Worm (Caenorhabditis elegans) whole organism, L4 larva: ENCODE results near the gene Y102A11A.1.
"Not testable (repeated sequence)": the region's sequence is repeated elsewhere in the genome, so short reads cannot be mapped to it uniquely, and the experiment has no call there.

Experiments used
- F10B5.3 ChIP-seq: sonication (generic microtip); optimal IDR thresholded peaks from 2 replicates; lab custom pipeline; 2016; ENCODE audit warnings: mild to moderate bottlenecking, missing genetic modification characterization, missing compliant biosample characterization
- F26F4.8 ChIP-seq: fragments of 200-800 bp; sonication (Bioruptor generic); conservative IDR thresholded peaks from 2 replicates; pipeline ENCODE4 v1.3.6; 2022; ENCODE audit warnings: missing genetic modification characterization, missing compliant biosample characterization
- T20F7.1 ChIP-seq: fragments of 200-800 bp; sonication (Bioruptor generic); optimal IDR thresholded peaks from 2 replicates; lab custom pipeline; 2018; ENCODE audit warnings: mild to moderate bottlenecking, missing genetic modification characterization, missing compliant biosample characterization
- Y5F2A.4 ChIP-seq: fragments of 200-800 bp; sonication (Bioruptor generic); optimal IDR thresholded peaks from 2 replicates; lab custom pipeline; 2018; ENCODE audit warnings: mild to moderate bottlenecking, missing genetic modification characterization, missing compliant biosample characterization
- aha-1 ChIP-seq: fragments of 150-350 bp; peaks from one replicate; lab custom pipeline; 2014; ENCODE audit warnings: missing biosample characterization, missing genetic modification characterization
- ceh-20 ChIP-seq: fragments of 200-800 bp; sonication (Bioruptor generic); IDR thresholded peaks from 2 replicates; pipeline ENCODE4 v1.3.6; 2022; ENCODE audit warnings: missing genetic modification reagents, missing genetic modification characterization, missing compliant biosample characterization
- ceh-28 ChIP-seq: fragments of 150-350 bp; optimal IDR thresholded peaks from 2 replicates; lab custom pipeline; 2014; ENCODE audit warnings: missing biosample characterization, missing genetic modification reagents, missing genetic modification characterization
- ceh-32 ChIP-seq: sonication (generic microtip); optimal IDR thresholded peaks from 2 replicates; lab custom pipeline; 2016; ENCODE audit warnings: mild to moderate bottlenecking, missing genetic modification characterization, missing compliant biosample characterization; ENCODE audit not compliant: poor library complexity
- ctbp-1 ChIP-seq: fragments of 200-800 bp; sonication (Bioruptor generic); IDR thresholded peaks from 2 replicates; pipeline ENCODE4 v1.3.6; 2022; ENCODE audit warnings: missing genetic modification reagents, missing genetic modification characterization, missing compliant biosample characterization
- dmd-8 ChIP-seq: fragments of 200-800 bp; sonication (Bioruptor generic); IDR thresholded peaks from 2 replicates; pipeline ENCODE4 v1.3.6; 2022; ENCODE audit warnings: missing genetic modification characterization, missing compliant biosample characterization
- dmd-9 ChIP-seq: fragments of 200-800 bp; sonication (Bioruptor generic); IDR thresholded peaks from 2 replicates; pipeline ENCODE4 v1.3.6; 2022; ENCODE audit warnings: missing genetic modification reagents, missing genetic modification characterization, missing compliant biosample characterization
- fkh-10 ChIP-seq: fragments of 150-350 bp; optimal IDR thresholded peaks from 2 replicates; lab custom pipeline; 2014; ENCODE audit warnings: missing biosample characterization, missing genetic modification reagents, missing genetic modification characterization
- gei-8 ChIP-seq: fragments of 200-800 bp; sonication (Bioruptor generic); optimal IDR thresholded peaks from 2 replicates; lab custom pipeline; 2018; ENCODE audit warnings: mild to moderate bottlenecking, missing genetic modification characterization, missing compliant biosample characterization
- lim-7 ChIP-seq: fragments of 200-800 bp; sonication (Bioruptor generic); IDR thresholded peaks from 2 replicates; pipeline ENCODE4 v1.3.6; 2022; ENCODE audit warnings: missing genetic modification characterization, missing compliant biosample characterization
- lin-15B ChIP-seq: fragments of 150-350 bp; sonication (generic microtip); optimal IDR thresholded peaks from 3 replicates; lab custom pipeline; 2014; ENCODE audit warnings: missing biosample characterization, missing genetic modification characterization
- lin-39 ChIP-seq: fragments of 150-350 bp; optimal IDR thresholded peaks from 2 replicates; lab custom pipeline; 2014; ENCODE audit warnings: missing biosample characterization, missing genetic modification reagents, missing genetic modification characterization
- lir-3 ChIP-seq: sonication (generic microtip); optimal IDR thresholded peaks from 2 replicates; lab custom pipeline; 2016; ENCODE audit warnings: mild to moderate bottlenecking, missing genetic modification characterization, missing compliant biosample characterization
- lsy-2 ChIP-seq, 2 experiments: fragments of 150-350 bp in 1 of 2; sonication (generic microtip) in 1 of 2; optimal IDR thresholded peaks; 2 replicates each; lab custom pipeline; 2014 to 2017; ENCODE audit warnings: missing biosample characterization in 2 of 2, missing genetic modification characterization in 2 of 2
- madf-9 ChIP-seq: fragments of 200-800 bp; sonication (Bioruptor generic); conservative IDR thresholded peaks from 2 replicates; pipeline ENCODE4 v1.3.6; 2022; ENCODE audit warnings: missing genetic modification reagents, missing genetic modification characterization, missing compliant biosample characterization
- mdt-29 ChIP-seq: fragments of 200-800 bp; sonication (Bioruptor generic); IDR thresholded peaks from 2 replicates; pipeline ENCODE4 v1.3.6; 2022; ENCODE audit warnings: missing genetic modification reagents, missing genetic modification characterization, missing compliant biosample characterization
- nhr-102 ChIP-seq: sonication (generic microtip); optimal IDR thresholded peaks from 2 replicates; lab custom pipeline; 2016; ENCODE audit warnings: mild to moderate bottlenecking, missing genetic modification characterization, moderate library complexity, missing compliant biosample characterization
- nhr-237 ChIP-seq: sonication (generic microtip); optimal IDR thresholded peaks from 2 replicates; lab custom pipeline; 2017; ENCODE audit warnings: missing biosample characterization, missing genetic modification characterization
- pha-4 ChIP-seq, 2 experiments: fragments of 150-350 bp in 1 of 2; fragments of 200-800 bp in 1 of 2; sonication (Bioruptor generic) in 1 of 2; IDR thresholded peaks in 1 of 2; optimal IDR thresholded peaks in 1 of 2; 2 replicates each; pipeline versions ENCODE4 v1.3.6 to Lab custom; 2014 to 2022; ENCODE audit warnings: missing genetic modification characterization in 2 of 2, missing genetic modification reagents in 2 of 2, missing biosample characterization in 1 of 2, missing compliant biosample characterization in 1 of 2
- php-3 ChIP-seq: fragments of 200-800 bp; sonication (Bioruptor generic); IDR thresholded peaks from 2 replicates; pipeline ENCODE4 v1.3.6; 2022; ENCODE audit warnings: missing genetic modification reagents, missing genetic modification characterization, missing compliant biosample characterization
- rbr-2 ChIP-seq: sonication (generic microtip); optimal IDR thresholded peaks from 2 replicates; lab custom pipeline; 2016; ENCODE audit warnings: missing genotype, missing genetic modification characterization, missing compliant biosample characterization
- set-16 ChIP-seq: fragments of 200-800 bp; sonication (Bioruptor generic); IDR thresholded peaks from 2 replicates; pipeline ENCODE4 v1.3.6; 2022; ENCODE audit warnings: missing genetic modification reagents, missing genetic modification characterization, missing compliant biosample characterization
- snpc-1.2 ChIP-seq: fragments of 200-800 bp; sonication (Bioruptor generic); IDR thresholded peaks from 2 replicates; pipeline ENCODE4 v1.3.6; 2022; ENCODE audit warnings: missing genetic modification reagents, missing genetic modification characterization, missing compliant biosample characterization
- tra-1 ChIP-seq: fragments of 200-800 bp; sonication (Bioruptor generic); IDR thresholded peaks from 2 replicates; pipeline ENCODE4 v1.3.6; 2022; ENCODE audit warnings: missing genetic modification reagents, missing genetic modification characterization, missing compliant biosample characterization
- unc-39 ChIP-seq: sonication (generic microtip); optimal IDR thresholded peaks from 2 replicates; lab custom pipeline; 2017; ENCODE audit warnings: missing biosample characterization, missing genetic modification characterization
- unc-62 ChIP-seq, 3 experiments: fragments of 150-350 bp in 1 of 3; sonication (generic microtip); optimal IDR thresholded peaks in 2 of 3; peaks in 1 of 3; 1 replicate in 1 of 3; 2 replicates in 2 of 3; lab custom pipeline; 2014 to 2017; ENCODE audit warnings: missing biosample characterization in 3 of 3, missing genetic modification characterization in 3 of 3, missing genetic modification reagents in 3 of 3, missing genotype in 1 of 3
- vab-7 ChIP-seq: fragments of 200-800 bp; sonication (Bioruptor generic); IDR thresholded peaks from 2 replicates; pipeline ENCODE4 v1.3.6; 2022; ENCODE audit warnings: missing genetic modification reagents, missing genetic modification characterization, missing compliant biosample characterization
- zip-11 ChIP-seq: fragments of 200-800 bp; sonication (Bioruptor generic); IDR thresholded peaks from 2 replicates; pipeline ENCODE4 v1.3.6; 2022; ENCODE audit warnings: missing genetic modification characterization, missing compliant biosample characterization
- ztf-11 ChIP-seq: fragments of 150-350 bp; optimal IDR thresholded peaks from 2 replicates; lab custom pipeline; 2014; ENCODE audit warnings: missing biosample characterization, missing genetic modification characterization

The Y102A11A.1 gene

ce11 chrX:2045603-2046002, 6.0 kb upstream of the Y102A11A.1 start:
- TF ChIP-seq ztf-11 (tag; lab: Kevin White, UChicago) (no peak), aha-1 (tag; lab: Kevin White, UChicago) (peak; percentile 56), unc-62 (GFP tag; optimal IDR thresholded peaks at IDR 0.05 in 1 of 2; lab: Kevin White, UChicago) (peak in 1 of 2 experiments; percentile 8), unc-62 (tag; optimal IDR thresholded peaks at IDR 0.05; lab: Kevin White, UChicago) (no peak), ceh-28 (tag; lab: Kevin White, UChicago) (no peak)

ce11 chrX:2046124-2046722, 5.4 kb upstream of the Y102A11A.1 start, which contains the start of gene igcm-4:
Gene igcm-4, minus strand, starts transcription at chrX:2046360.
- no peak for TF ChIP-seq F26F4.8 (GFP tag; lab: Robert Waterston, UW)
- TF ChIP-seq F10B5.3 (tag; lab: Kevin White, UChicago): no peak
- no peak for TF ChIP-seq rbr-2
- TF ChIP-seq dmd-8 (GFP tag; lab: Robert Waterston, UW): no peak
- TF ChIP-seq nhr-102 (tag; lab: Kevin White, UChicago): no peak
- TF ChIP-seq gei-8: no peak
- peak in 1 of 2 experiments; percentile 46 for TF ChIP-seq unc-62 (GFP tag; optimal IDR thresholded peaks at IDR 0.05 in 1 of 2; lab: Kevin White, UChicago)
- no peak for TF ChIP-seq unc-62 (tag; optimal IDR thresholded peaks at IDR 0.05; lab: Kevin White, UChicago)
- TF ChIP-seq Y5F2A.4 (GFP tag; lab: Kevin White, UChicago): no peak
- no peak for TF ChIP-seq lir-3 (tag; lab: Kevin White, UChicago)
- TF ChIP-seq T20F7.1 (GFP tag; lab: Kevin White, UChicago): no peak
- peak; percentile 46; the same call in 1 of the 2 replicates for TF ChIP-seq ceh-20 (GFP tag; lab: Robert Waterston, UW)
- TF ChIP-seq lin-15B (tag; lab: Kevin White, UChicago): no peak
- TF ChIP-seq php-3: no peak

- no peak for TF ChIP-seq T20F7.1 (GFP tag; lab: Kevin White, UChicago)
- no peak for TF ChIP-seq ceh-32 (tag; lab: Kevin White, UChicago)
- no peak for TF ChIP-seq lsy-2 (tag; optimal IDR thresholded peaks at IDR 0.05; lab: Kevin White, UChicago)
- TF ChIP-seq F26F4.8 (GFP tag; lab: Robert Waterston, UW): no peak
- TF ChIP-seq unc-62 (GFP tag; optimal IDR thresholded peaks at IDR 0.05 in 1 of 2; lab: Kevin White, UChicago): peak in 1 of 2 experiments; percentile 88
- TF ChIP-seq unc-62 (tag; optimal IDR thresholded peaks at IDR 0.05; lab: Kevin White, UChicago): no peak
- no peak for TF ChIP-seq nhr-237
- TF ChIP-seq aha-1 (tag; lab: Kevin White, UChicago): peak; percentile 53
Observed at ce11 chrX:2047208-2047946, 4.2 kb upstream of the Y102A11A.1 start.

- TF ChIP-seq fkh-10 (peak; percentile 28), unc-39 (tag; lab: Kevin White, UChicago) (no peak), ceh-32 (tag; lab: Kevin White, UChicago) (no peak)
- TF ChIP-seq, all 104 proteins: peak for 1
Observed at ce11 chrX:2048865-2049405, 2.7 kb upstream of the Y102A11A.1 start.

ce11 chrX:2050212-2050611, 1.4 kb upstream of the Y102A11A.1 start:
- peak in 1 of 2 experiments; percentile 96 for TF ChIP-seq unc-62 (GFP tag; optimal IDR thresholded peaks at IDR 0.05 in 1 of 2; lab: Kevin White, UChicago)
- TF ChIP-seq unc-62 (tag; optimal IDR thresholded peaks at IDR 0.05; lab: Kevin White, UChicago): no peak
- no peak for TF ChIP-seq lin-39 (tag; lab: Kevin White, UChicago)

ce11 chrX:2056875-2057274, 5.3 kb downstream of the Y102A11A.1 start:
- TF ChIP-seq set-16 (GFP tag; lab: Robert Waterston, UW): 0 out of 2 replicates have a peak, but pooled peaks have one; percentile 7

ce11 chrX:2057828-2058418, 6.3 kb downstream of the Y102A11A.1 start:
- TF ChIP-seq vab-7: peak; percentile 71
- TF ChIP-seq tra-1 (GFP tag; lab: Robert Waterston, UW): peak; percentile 75; the same call in 1 of the 2 replicates
- 0 out of 2 replicates have a peak, but pooled peaks have one; percentile 13 for TF ChIP-seq dmd-9 (GFP tag; lab: Robert Waterston, UW)
- TF ChIP-seq ctbp-1 (GFP tag; lab: Robert Waterston, UW): peak; percentile 72
- TF ChIP-seq mdt-29 (GFP tag; lab: Robert Waterston, UW): peak; percentile 97
- peak; percentile 88 for TF ChIP-seq lim-7 (GFP tag; lab: Robert Waterston, UW)
- peak; percentile 79 for TF ChIP-seq F26F4.8 (GFP tag; lab: Robert Waterston, UW)
- peak; percentile 80 for TF ChIP-seq snpc-1.2
- TF ChIP-seq pha-4 (GFP tag; IDR thresholded peaks at IDR 0.05; lab: Robert Waterston, UW): peak; percentile 84; the same call in 1 of the 2 replicates
- TF ChIP-seq pha-4 (tag; optimal IDR thresholded peaks at IDR 0.05; lab: Kevin White, UChicago): not testable (repeated sequence)
- peak; percentile 64 for TF ChIP-seq madf-9 (GFP tag; lab: Robert Waterston, UW)
- TF ChIP-seq zip-11 (GFP tag; lab: Robert Waterston, UW): 0 out of 2 replicates have a peak, but pooled peaks have one; percentile 14
